Fruit fly (Drosophila melanogaster) whole organism, wandering third instar larva: ENCODE measurements around the gene Nmt.

Experiments
- CG9705 ChIP-seq: fragments of 200-800 bp; sonication (Bioruptor generic); optimal IDR thresholded peaks from 2 replicates; lab custom pipeline; 2018; ENCODE audit warnings: missing biosample characterization, mild to moderate bottlenecking, missing genetic modification characterization
- HLH106 ChIP-seq: fragments of 200-800 bp; optimal IDR thresholded peaks from 3 replicates; lab custom pipeline; 2019; ENCODE audit warnings: missing biosample characterization, mild to moderate bottlenecking, missing genetic modification characterization, moderate library complexity
- Mio ChIP-seq: sonication (Bioruptor generic); optimal IDR thresholded peaks from 2 replicates; lab custom pipeline; 2016; ENCODE audit warnings: missing biosample characterization, missing genetic modification characterization
- Sp1 ChIP-seq: fragments of 200-800 bp; sonication (Bioruptor generic); optimal IDR thresholded peaks from 3 replicates; lab custom pipeline; 2019; ENCODE audit warnings: missing biosample characterization, mild to moderate bottlenecking, missing genetic modification characterization, moderate library complexity
- fru ChIP-seq: fragments of 200-800 bp; sonication (Bioruptor generic); optimal IDR thresholded peaks from 3 replicates; lab custom pipeline; 2016; ENCODE audit warnings: missing biosample characterization, mild to moderate bottlenecking, missing genetic modification characterization
- sage ChIP-seq: fragments of 200-800 bp; sonication (Bioruptor generic); optimal IDR thresholded peaks from 2 replicates; lab custom pipeline; 2016; ENCODE audit warnings: missing biosample characterization, mild to moderate bottlenecking, missing genetic modification characterization

dm6 chr3L:8156199-8156598 lies 22.0 kb downstream of the Nmt start:
- TF ChIP-seq Sp1 (GFP tag; lab: Kevin White, UChicago) (peak; percentile 43), CG9705 (no peak), sage (GFP tag; lab: Kevin White, UChicago) (no peak), fru (GFP tag; lab: Kevin White, UChicago) (peak; percentile 22), HLH106 (peak; percentile 31), Mio (GFP tag; lab: Kevin White, UChicago) (no peak)
